Fruit fly (Drosophila melanogaster): ENCODE measurements around the gene CAH3.

Gene CAH3

dm6 chrX:8658047-8658446 is 23.0 kb upstream of the CAH3 start:
- TF ChIP-seq rn (GFP tag; IDR thresholded peaks at IDR 0.05) (no peak), CG8301 (tag; optimal IDR thresholded peaks at IDR 0.05) (no peak), CG12605 (GFP tag; IDR thresholded peaks at IDR 0.05) (no peak), CG17806 (tag; optimal IDR thresholded peaks at IDR 0.05) (no peak), CG32121 (GFP tag; IDR thresholded peaks at IDR 0.05) (no peak), D1 (tag; optimal IDR thresholded peaks at IDR 0.05) (no peak)

DNA sequence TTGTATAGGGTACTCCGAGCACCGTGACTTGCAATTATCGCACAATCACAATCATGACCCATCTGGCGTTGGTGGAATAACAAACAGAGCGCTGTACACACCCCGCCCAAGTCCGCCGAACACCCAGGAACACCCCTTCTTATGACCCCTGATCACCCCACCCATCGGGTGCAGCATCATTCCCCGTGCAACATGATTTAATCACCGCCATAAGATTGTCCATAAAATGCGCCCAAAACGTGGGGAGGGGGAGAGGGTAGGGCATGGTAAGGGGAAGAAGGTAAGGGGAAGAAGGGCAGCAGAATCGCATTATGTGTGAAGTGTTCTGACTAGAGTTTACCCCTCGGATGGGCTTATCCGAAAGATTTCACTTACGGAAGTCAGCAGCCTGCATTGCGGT is 20.7 kb upstream of the CAH3 start:
- TF ChIP-seq CG14655 (GFP tag; optimal IDR thresholded peaks at IDR 0.05) = no peak
- TF ChIP-seq CG4496 (GFP tag; IDR thresholded peaks at IDR 0.05) = no peak

DNA sequence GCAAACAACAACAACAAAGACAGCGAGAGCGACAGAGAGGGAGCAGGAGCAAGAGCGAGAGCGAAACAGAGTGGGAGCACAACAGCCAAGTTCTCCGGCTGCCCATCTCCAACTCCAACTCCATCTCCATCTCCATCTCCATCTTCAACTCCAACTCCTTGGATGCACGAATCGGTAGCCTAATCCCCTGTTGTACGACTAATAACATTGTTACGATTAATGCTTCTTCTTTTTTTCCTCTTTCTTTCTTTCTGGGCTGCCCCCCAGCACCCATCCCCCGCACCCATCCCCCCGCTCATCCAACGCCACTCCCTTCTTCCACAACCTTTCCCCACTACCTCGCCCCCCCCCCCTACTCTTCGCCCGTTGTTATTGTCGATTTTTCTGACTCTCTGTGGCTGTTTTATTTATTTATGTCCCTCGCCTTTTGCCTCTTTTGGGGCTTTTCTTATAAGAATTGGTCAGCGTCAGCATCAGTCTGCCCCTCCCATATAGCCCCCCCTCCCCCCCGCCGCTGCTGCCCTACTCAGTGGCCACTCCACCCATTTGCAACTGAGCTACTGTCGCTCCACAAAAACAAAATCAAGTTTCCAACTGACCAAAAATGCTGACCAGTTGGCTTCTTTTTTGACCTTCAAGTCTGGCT is 19.8 kb upstream of the CAH3 start:
- TF ChIP-seq CG32121 (GFP tag; IDR thresholded peaks at IDR 0.05) (no peak), rn (GFP tag; IDR thresholded peaks at IDR 0.05) (no peak), D1 (tag; optimal IDR thresholded peaks at IDR 0.05) (no peak), CG8159 (tag; optimal IDR thresholded peaks at IDR 0.05) (no peak), CG9948 (tag; optimal IDR thresholded peaks at IDR 0.05) (no peak), fd96Ca (GFP tag; IDR thresholded peaks at IDR 0.05) (no peak), CG15710 (tag; optimal IDR thresholded peaks at IDR 0.05) (no peak), Ets98B (GFP tag; IDR thresholded peaks at IDR 0.05) (no peak)

DNA sequence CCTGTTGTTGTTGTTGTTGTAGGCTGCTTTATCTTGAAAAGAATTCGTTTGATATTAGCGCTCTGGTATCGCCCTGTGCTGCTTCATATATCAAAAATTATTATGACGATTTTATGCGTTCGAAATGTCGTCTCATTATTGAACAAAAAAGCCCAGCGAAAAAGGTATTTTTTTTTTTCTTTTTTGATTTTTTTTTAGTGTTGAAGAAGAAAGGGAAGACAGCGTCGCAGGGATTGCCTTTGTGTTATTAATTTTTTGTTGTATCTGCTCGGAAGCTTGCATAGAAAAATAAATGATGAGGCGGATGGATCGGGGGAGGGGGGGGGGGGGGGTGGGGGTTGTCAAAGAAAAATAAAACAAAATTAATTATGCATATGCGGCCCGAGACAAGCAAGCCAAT is 18.8 kb upstream of the CAH3 start:
- TF ChIP-seq CG32121 (GFP tag; IDR thresholded peaks at IDR 0.05) (no peak), gl (tag; optimal IDR thresholded peaks at IDR 0.05) (no peak), EcR (GFP tag; optimal IDR thresholded peaks at IDR 0.05) (no peak), CG9948 (tag; optimal IDR thresholded peaks at IDR 0.05) (no peak), CG4496 (GFP tag; IDR thresholded peaks at IDR 0.05) (no peak), CG13204 (GFP tag; optimal IDR thresholded peaks at IDR 0.05) (no peak), Pif1A (GFP tag; optimal IDR thresholded peaks at IDR 0.05) (no peak), CG34367 (tag; optimal IDR thresholded peaks at IDR 0.05) (no peak)

- TF ChIP-seq CG17806 (tag; optimal IDR thresholded peaks at IDR 0.05) = no peak
- TF ChIP-seq CG15710 (tag; optimal IDR thresholded peaks at IDR 0.05) = no peak
- TF ChIP-seq CG8301 (tag; optimal IDR thresholded peaks at IDR 0.05) = no peak
- no peak for TF ChIP-seq Pif1B (GFP tag; optimal IDR thresholded peaks at IDR 0.05)
- no peak for TF ChIP-seq CG10348 (GFP tag; IDR thresholded peaks at IDR 0.05)
- no peak for TF ChIP-seq Ets98B (GFP tag; IDR thresholded peaks at IDR 0.05)
- no peak for TF ChIP-seq CG32121 (GFP tag; IDR thresholded peaks at IDR 0.05)
- TF ChIP-seq CG8159 (tag; optimal IDR thresholded peaks at IDR 0.05) = no peak
- no peak for TF ChIP-seq CG12605 (GFP tag; IDR thresholded peaks at IDR 0.05)
- no peak for TF ChIP-seq CG4496 (GFP tag; IDR thresholded peaks at IDR 0.05)
- TF ChIP-seq CG14655 (GFP tag; optimal IDR thresholded peaks at IDR 0.05) = no peak
- TF ChIP-seq CG13204 (GFP tag; optimal IDR thresholded peaks at IDR 0.05) = no peak
- TF ChIP-seq EcR (GFP tag; optimal IDR thresholded peaks at IDR 0.05) = no peak
- no peak for TF ChIP-seq D1 (tag; optimal IDR thresholded peaks at IDR 0.05)
These were observed 17.3 kb upstream of the CAH3 start for dm6 chrX:8663795-8664194.

dm6 chrX:8665576-8666297 is 15.3 kb upstream of the CAH3 start:
- TF ChIP-seq Pif1B (GFP tag; optimal IDR thresholded peaks at IDR 0.05) = no peak
- TF ChIP-seq D1 (tag; optimal IDR thresholded peaks at IDR 0.05) = no peak
- TF ChIP-seq CG14655 (GFP tag; optimal IDR thresholded peaks at IDR 0.05) = no peak
- no peak for TF ChIP-seq Ets98B (GFP tag; IDR thresholded peaks at IDR 0.05)

- TF ChIP-seq rn (GFP tag; IDR thresholded peaks at IDR 0.05) (no peak), CG15710 (tag; optimal IDR thresholded peaks at IDR 0.05) (no peak)
These were observed 14.0 kb upstream of the CAH3 start for dm6 chrX:8667070-8667469.

DNA sequence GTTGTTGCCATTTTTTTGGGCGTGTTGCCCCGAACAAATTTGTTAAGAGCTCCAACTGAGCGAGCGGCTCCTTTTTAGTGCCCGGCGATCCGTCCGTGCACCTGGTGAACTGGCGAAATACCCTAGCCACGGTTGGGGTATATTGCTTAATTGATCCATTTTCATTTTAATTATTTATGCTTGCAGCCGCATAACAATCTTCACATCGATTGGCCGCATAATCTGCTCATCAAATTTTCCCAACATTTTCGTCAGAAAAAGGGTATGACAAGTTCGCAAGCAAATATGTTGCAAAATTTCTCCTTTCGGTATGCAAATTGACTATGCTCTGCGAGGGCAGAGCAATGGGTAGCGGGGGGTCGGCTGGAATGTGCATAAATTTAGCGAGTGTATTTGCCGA is 13.3 kb upstream of the CAH3 start:
- TF ChIP-seq CG8159 (tag; optimal IDR thresholded peaks at IDR 0.05) (peak; percentile 5), CG4496 (GFP tag; IDR thresholded peaks at IDR 0.05) (no peak), Pif1B (GFP tag; optimal IDR thresholded peaks at IDR 0.05) (no peak), EcR (GFP tag; optimal IDR thresholded peaks at IDR 0.05) (no peak), Snoo (tag; optimal IDR thresholded peaks at IDR 0.05) (peak; percentile 51), Pif1A (GFP tag; optimal IDR thresholded peaks at IDR 0.05) (peak; percentile 21)
